Worm (Caenorhabditis elegans): ENCODE data around the gene K10C2.6.

ce11 chrX:6429552-6429951 lies 21.7 kb upstream of the K10C2.6 start:
- TF ChIP-seq ceh-31 (tag; optimal IDR thresholded peaks at IDR 0.05) (no peak), pqm-1 (tag; optimal IDR thresholded peaks at IDR 0.05) (no peak)

All from whole organism, late embryonic.